Worm (Caenorhabditis elegans) whole organism, late embryonic: ENCODE results near the gene srh-216.

Source experiments
- C08G9.2 ChIP-seq: sonication (generic microtip); optimal IDR thresholded peaks from 2 replicates; lab custom pipeline; 2016; ENCODE audit warnings: mild to moderate bottlenecking, missing genetic modification characterization, moderate library complexity, missing compliant biosample characterization
- C38D4.7 ChIP-seq: fragments of 200-800 bp; sonication (Bioruptor generic); optimal IDR thresholded peaks from 2 replicates; lab custom pipeline; 2018; ENCODE audit warnings: mild to moderate bottlenecking, missing genetic modification characterization, moderate library complexity, missing compliant biosample characterization
- T23F11.4 ChIP-seq: fragments of 200-800 bp; sonication (Bioruptor generic); optimal IDR thresholded peaks from 2 replicates; lab custom pipeline; 2018; ENCODE audit warnings: mild to moderate bottlenecking, missing genetic modification characterization, missing compliant biosample characterization
- Y22D7AL.16 ChIP-seq: sonication (generic microtip); optimal IDR thresholded peaks from 2 replicates; lab custom pipeline; 2016; ENCODE audit warnings: missing genetic modification characterization, missing compliant biosample characterization
- ahr-1 ChIP-seq: sonication (generic microtip); optimal IDR thresholded peaks from 2 replicates; lab custom pipeline; 2016; ENCODE audit warnings: missing genetic modification characterization, missing compliant biosample characterization
- ceh-18 ChIP-seq: sonication (generic microtip); optimal IDR thresholded peaks from 2 replicates; lab custom pipeline; 2016; ENCODE audit warnings: missing genetic modification characterization, missing compliant biosample characterization
- ceh-19 ChIP-seq: fragments of 200-800 bp; sonication (Bioruptor generic); optimal IDR thresholded peaks from 2 replicates; lab custom pipeline; 2018; ENCODE audit warnings: mild to moderate bottlenecking, missing genetic modification characterization, missing compliant biosample characterization
- ceh-2 ChIP-seq: sonication (generic microtip); optimal IDR thresholded peaks from 2 replicates; lab custom pipeline; 2016; ENCODE audit warnings: missing genotype, missing genetic modification characterization, missing compliant biosample characterization
- ceh-24 ChIP-seq: sonication (generic microtip); optimal IDR thresholded peaks from 2 replicates; lab custom pipeline; 2016; ENCODE audit warnings: mild to moderate bottlenecking, missing genetic modification characterization, missing compliant biosample characterization
- ceh-30 ChIP-seq: fragments of 150-350 bp; optimal IDR thresholded peaks from 2 replicates; lab custom pipeline; 2014; ENCODE audit warnings: missing biosample characterization, missing genetic modification characterization
- ceh-31 ChIP-seq: sonication (generic microtip); optimal IDR thresholded peaks from 2 replicates; lab custom pipeline; 2016; ENCODE audit warnings: missing genetic modification characterization, missing compliant biosample characterization
- ceh-34 ChIP-seq: sonication (generic microtip); optimal IDR thresholded peaks from 2 replicates; lab custom pipeline; 2016; ENCODE audit warnings: mild to moderate bottlenecking, missing genetic modification characterization, missing compliant biosample characterization
- ceh-48 ChIP-seq: sonication (generic microtip); optimal IDR thresholded peaks from 2 replicates; lab custom pipeline; 2016; ENCODE audit warnings: missing genetic modification characterization, inconsistent platforms, missing compliant biosample characterization
- che-1 ChIP-seq: sonication (generic microtip); optimal IDR thresholded peaks from 2 replicates; lab custom pipeline; 2016; ENCODE audit warnings: mild to moderate bottlenecking, missing genetic modification characterization, missing compliant biosample characterization
- dve-1 ChIP-seq: sonication (generic microtip); optimal IDR thresholded peaks from 2 replicates; lab custom pipeline; 2017; ENCODE audit warnings: antibody characterized with exemption, mild to moderate bottlenecking, missing genetic modification characterization, missing compliant biosample characterization
- elt-2 ChIP-seq: sonication (generic microtip); optimal IDR thresholded peaks from 2 replicates; lab custom pipeline; 2016; ENCODE audit warnings: missing genetic modification reagents, missing genetic modification characterization, missing compliant biosample characterization
- eyg-1 ChIP-seq: sonication (generic microtip); optimal IDR thresholded peaks from 2 replicates; lab custom pipeline; 2016; ENCODE audit warnings: missing genotype, missing genetic modification characterization, missing compliant biosample characterization
- fax-1 ChIP-seq: sonication (generic microtip); optimal IDR thresholded peaks from 2 replicates; lab custom pipeline; 2016; ENCODE audit warnings: missing genotype, missing genetic modification characterization, missing compliant biosample characterization
- fkh-10 ChIP-seq: fragments of 150-350 bp; optimal IDR thresholded peaks from 2 replicates; lab custom pipeline; 2014; ENCODE audit warnings: missing biosample characterization, missing genetic modification reagents, missing genetic modification characterization
- gmeb-2 ChIP-seq: sonication (generic microtip); optimal IDR thresholded peaks from 2 replicates; lab custom pipeline; 2016; ENCODE audit warnings: missing genetic modification characterization, inconsistent platforms, missing compliant biosample characterization
- hlh-6 ChIP-seq: sonication (generic microtip); optimal IDR thresholded peaks from 2 replicates; lab custom pipeline; 2016; ENCODE audit warnings: missing genotype, missing genetic modification characterization, missing compliant biosample characterization
- hlh-8 ChIP-seq: sonication (generic microtip); optimal IDR thresholded peaks from 2 replicates; lab custom pipeline; 2016; ENCODE audit warnings: missing genotype, missing genetic modification characterization, missing compliant biosample characterization
- lin-11 ChIP-seq: fragments of 200-800 bp; sonication (Bioruptor generic); optimal IDR thresholded peaks from 2 replicates; lab custom pipeline; 2018; ENCODE audit warnings: mild to moderate bottlenecking, missing genetic modification characterization, missing compliant biosample characterization
- madf-2 ChIP-seq: sonication (generic microtip); optimal IDR thresholded peaks from 2 replicates; lab custom pipeline; 2017; ENCODE audit warnings: missing genetic modification characterization, missing compliant biosample characterization
- nhr-11 ChIP-seq: fragments of 150-350 bp; optimal IDR thresholded peaks from 2 replicates; lab custom pipeline; 2014; ENCODE audit warnings: missing biosample characterization, missing genetic modification characterization
- nhr-232 ChIP-seq: sonication (generic microtip); optimal IDR thresholded peaks from 2 replicates; lab custom pipeline; 2016; ENCODE audit warnings: missing genetic modification characterization, missing compliant biosample characterization
- odd-2 ChIP-seq: sonication (generic microtip); optimal IDR thresholded peaks from 2 replicates; lab custom pipeline; 2017; ENCODE audit warnings: antibody characterized with exemption, mild to moderate bottlenecking, missing genetic modification characterization, missing compliant biosample characterization
- pag-3 ChIP-seq: sonication (generic microtip); optimal IDR thresholded peaks from 2 replicates; lab custom pipeline; 2016; ENCODE audit warnings: missing compliant biosample characterization, missing genetic modification characterization, borderline replicate concordance
- pha-2 ChIP-seq: sonication (generic microtip); optimal IDR thresholded peaks from 2 replicates; lab custom pipeline; 2017; ENCODE audit warnings: mild to moderate bottlenecking, missing genetic modification characterization, missing compliant biosample characterization
- pha-4 ChIP-seq: fragments of 150-350 bp; optimal IDR thresholded peaks from 2 replicates; lab custom pipeline; 2018; ENCODE audit warnings: missing biosample characterization, missing genetic modification reagents, missing genetic modification characterization
- pqm-1 ChIP-seq: sonication (generic microtip); optimal IDR thresholded peaks from 2 replicates; lab custom pipeline; 2016; ENCODE audit warnings: missing genetic modification characterization, missing compliant biosample characterization
- pros-1 ChIP-seq: fragments of 150-350 bp; optimal IDR thresholded peaks from 2 replicates; lab custom pipeline; 2014; ENCODE audit warnings: missing biosample characterization, missing genetic modification reagents, missing genetic modification characterization
- sdc-2 ChIP-seq: sonication (generic microtip); optimal IDR thresholded peaks from 2 replicates; lab custom pipeline; 2016; ENCODE audit warnings: missing genotype, missing genetic modification characterization, missing compliant biosample characterization
- sox-2 ChIP-seq: fragments of 200-800 bp; sonication (Bioruptor generic); IDR thresholded peaks from 2 replicates; pipeline ENCODE4 v1.3.6; 2022; ENCODE audit warnings: missing genetic modification reagents, missing genetic modification characterization, missing compliant biosample characterization
- tbx-2 ChIP-seq: sonication (generic microtip); optimal IDR thresholded peaks from 2 replicates; lab custom pipeline; 2016; ENCODE audit warnings: missing genetic modification characterization, missing compliant biosample characterization
- tbx-7 ChIP-seq: sonication (generic microtip); optimal IDR thresholded peaks from 2 replicates; lab custom pipeline; 2016; ENCODE audit warnings: missing genotype, missing genetic modification characterization, missing compliant biosample characterization
- unc-3 ChIP-seq, 2 experiments: fragments of 200-800 bp in 1 of 2; sonication (Bioruptor generic) in 1 of 2; sonication (generic microtip) in 1 of 2; conservative IDR thresholded peaks in 1 of 2; optimal IDR thresholded peaks in 1 of 2; 2 replicates each; pipeline versions ENCODE4 v1.3.6 to Lab custom; 2016 to 2022; ENCODE audit warnings: missing compliant biosample characterization in 2 of 2, missing genetic modification characterization in 2 of 2, missing genetic modification reagents in 1 of 2
- unc-42 ChIP-seq: sonication (generic microtip); optimal IDR thresholded peaks from 2 replicates; lab custom pipeline; 2016; ENCODE audit warnings: missing genotype, missing genetic modification characterization, missing compliant biosample characterization
- unc-55 ChIP-seq: sonication (generic microtip); optimal IDR thresholded peaks from 2 replicates; lab custom pipeline; 2017; ENCODE audit warnings: missing biosample characterization, missing genetic modification reagents, missing genetic modification characterization
- ztf-16 ChIP-seq: sonication (generic microtip); optimal IDR thresholded peaks from 2 replicates; lab custom pipeline; 2017; ENCODE audit warnings: missing genetic modification characterization, missing compliant biosample characterization

Gene srh-216

ce11 chrV:16833672-16834071 lies 6.3 kb upstream of the srh-216 start:
- TF ChIP-seq lin-11 (tag; lab: Kevin White, UChicago): no peak
- no peak for TF ChIP-seq ceh-24 (tag; lab: Kevin White, UChicago)
- TF ChIP-seq fax-1: no peak
- no peak for TF ChIP-seq tbx-7
- TF ChIP-seq ceh-31 (tag; lab: Kevin White, UChicago): no peak
- no peak for TF ChIP-seq C38D4.7 (GFP tag; lab: Kevin White, UChicago)
- no peak for TF ChIP-seq odd-2 (tag; lab: Kevin White, UChicago)
- no peak for TF ChIP-seq eyg-1
- TF ChIP-seq nhr-232: no peak
- no peak for TF ChIP-seq T23F11.4
- no peak for TF ChIP-seq hlh-6 (tag; lab: Kevin White, UChicago)
- no peak for TF ChIP-seq pha-2 (tag; lab: Kevin White, UChicago)
- no peak for TF ChIP-seq tbx-2 (tag; lab: Kevin White, UChicago)
- TF ChIP-seq sdc-2 (tag; lab: Kevin White, UChicago): no peak
- TF ChIP-seq pqm-1 (tag; lab: Kevin White, UChicago): no peak
- TF ChIP-seq, all 69 proteins: peak for 0

- TF ChIP-seq ceh-2 (tag; lab: Kevin White, UChicago) (no peak), pha-4 (tag; lab: Kevin White, UChicago) (no peak), ahr-1 (no peak), ceh-48 (no peak), pros-1 (tag; lab: Kevin White, UChicago) (no peak), madf-2 (no peak), ztf-16 (no peak), fax-1 (no peak), hlh-6 (tag; lab: Kevin White, UChicago) (no peak), tbx-2 (tag; lab: Kevin White, UChicago) (no peak), nhr-232 (no peak), eyg-1 (no peak), ceh-31 (tag; lab: Kevin White, UChicago) (no peak), C08G9.2 (tag; lab: Kevin White, UChicago) (no peak), ceh-19 (GFP tag; lab: Kevin White, UChicago) (no peak), lin-11 (tag; lab: Kevin White, UChicago) (no peak), che-1 (tag; lab: Kevin White, UChicago) (no peak), ceh-30 (tag; lab: Kevin White, UChicago) (no peak), dve-1 (tag; lab: Kevin White, UChicago) (no peak)
These were observed 5.5 kb upstream of the srh-216 start, which contains the start of gene phy-3 for ce11 chrV:16832865-16833264. Gene phy-3 (plus strand): TSS chrV:16833165.

- TF ChIP-seq hlh-8 (tag; lab: Kevin White, UChicago): no peak
- no peak for TF ChIP-seq tbx-7
- no peak for TF ChIP-seq che-1 (tag; lab: Kevin White, UChicago)
- no peak for TF ChIP-seq lin-11 (tag; lab: Kevin White, UChicago)
- TF ChIP-seq ztf-16: no peak
- no peak for TF ChIP-seq fkh-10 (GFP tag; lab: Kevin White, UChicago)
- TF ChIP-seq unc-55 (GFP tag; lab: Kevin White, UChicago): no peak
- TF ChIP-seq elt-2: no peak
- TF ChIP-seq nhr-11 (tag; lab: Kevin White, UChicago): no peak
- no peak for TF ChIP-seq ceh-34 (tag; lab: Kevin White, UChicago)
- no peak for TF ChIP-seq pag-3 (tag; lab: Kevin White, UChicago)
- TF ChIP-seq ceh-30 (tag; lab: Kevin White, UChicago): no peak
- TF ChIP-seq unc-42 (tag; lab: Kevin White, UChicago): no peak
- no peak for TF ChIP-seq ceh-18
- TF ChIP-seq sox-2: no peak
- TF ChIP-seq, all 69 proteins: peak for 0
These were observed 4.5 kb upstream of the srh-216 start, which contains the start of gene srh-215 for ce11 chrV:16831921-16832320. Gene srh-215 (minus strand): TSS chrV:16832021.

ce11 chrV:16831310-16831709 lies 3.9 kb upstream of the srh-216 start:
- TF ChIP-seq gmeb-2 (tag; lab: Kevin White, UChicago) (no peak), Y22D7AL.16 (tag; lab: Kevin White, UChicago) (no peak), unc-3 (GFP tag; conservative IDR thresholded peaks at IDR 0.05; lab: Robert Waterston, UW) (no peak), unc-3 (tag; optimal IDR thresholded peaks at IDR 0.05; lab: Kevin White, UChicago) (no peak), tbx-2 (tag; lab: Kevin White, UChicago) (no peak), sox-2 (no peak), che-1 (tag; lab: Kevin White, UChicago) (no peak)
